Worm (Caenorhabditis elegans) whole organism, late embryonic: ENCODE data around the gene sre-55.

Experiments used
- C08G9.2 ChIP-seq: sonication (generic microtip); optimal IDR thresholded peaks from 2 replicates; lab custom pipeline; 2016; ENCODE audit warnings: mild to moderate bottlenecking, missing genetic modification characterization, moderate library complexity, missing compliant biosample characterization
- K09A11.1 ChIP-seq: sonication (generic microtip); optimal IDR thresholded peaks from 2 replicates; lab custom pipeline; 2017; ENCODE audit warnings: antibody characterized with exemption, mild to moderate bottlenecking, missing genetic modification characterization, missing compliant biosample characterization; ENCODE audit not compliant: insufficient read depth
- ahr-1 ChIP-seq: sonication (generic microtip); optimal IDR thresholded peaks from 2 replicates; lab custom pipeline; 2016; ENCODE audit warnings: missing genetic modification characterization, missing compliant biosample characterization
- ceh-18 ChIP-seq: sonication (generic microtip); optimal IDR thresholded peaks from 2 replicates; lab custom pipeline; 2016; ENCODE audit warnings: missing genetic modification characterization, missing compliant biosample characterization
- ceh-19 ChIP-seq: fragments of 200-800 bp; sonication (Bioruptor generic); optimal IDR thresholded peaks from 2 replicates; lab custom pipeline; 2018; ENCODE audit warnings: mild to moderate bottlenecking, missing genetic modification characterization, missing compliant biosample characterization
- ceh-2 ChIP-seq: sonication (generic microtip); optimal IDR thresholded peaks from 2 replicates; lab custom pipeline; 2016; ENCODE audit warnings: missing genotype, missing genetic modification characterization, missing compliant biosample characterization
- ceh-22 ChIP-seq: sonication (generic microtip); optimal IDR thresholded peaks from 2 replicates; lab custom pipeline; 2017; ENCODE audit warnings: missing biosample characterization, missing genetic modification characterization
- ceh-30 ChIP-seq: fragments of 150-350 bp; optimal IDR thresholded peaks from 2 replicates; lab custom pipeline; 2014; ENCODE audit warnings: missing biosample characterization, missing genetic modification characterization
- ceh-31 ChIP-seq: sonication (generic microtip); optimal IDR thresholded peaks from 2 replicates; lab custom pipeline; 2016; ENCODE audit warnings: missing genetic modification characterization, missing compliant biosample characterization
- ceh-34 ChIP-seq: sonication (generic microtip); optimal IDR thresholded peaks from 2 replicates; lab custom pipeline; 2016; ENCODE audit warnings: mild to moderate bottlenecking, missing genetic modification characterization, missing compliant biosample characterization
- ceh-48 ChIP-seq: sonication (generic microtip); optimal IDR thresholded peaks from 2 replicates; lab custom pipeline; 2016; ENCODE audit warnings: missing genetic modification characterization, inconsistent platforms, missing compliant biosample characterization
- ceh-9 ChIP-seq: sonication (generic microtip); optimal IDR thresholded peaks from 2 replicates; lab custom pipeline; 2016; ENCODE audit warnings: mild to moderate bottlenecking, missing genetic modification characterization, inconsistent platforms, missing compliant biosample characterization
- elt-4 ChIP-seq: sonication (generic microtip); optimal IDR thresholded peaks from 2 replicates; lab custom pipeline; 2016; ENCODE audit warnings: missing genetic modification characterization, missing compliant biosample characterization
- ets-4 ChIP-seq: sonication (generic microtip); optimal IDR thresholded peaks from 2 replicates; lab custom pipeline; 2016; ENCODE audit warnings: missing genetic modification characterization, missing compliant biosample characterization
- eyg-1 ChIP-seq: sonication (generic microtip); optimal IDR thresholded peaks from 2 replicates; lab custom pipeline; 2016; ENCODE audit warnings: missing genotype, missing genetic modification characterization, missing compliant biosample characterization
- fax-1 ChIP-seq: sonication (generic microtip); optimal IDR thresholded peaks from 2 replicates; lab custom pipeline; 2016; ENCODE audit warnings: missing genotype, missing genetic modification characterization, missing compliant biosample characterization
- fkh-6 ChIP-seq: sonication (generic microtip); optimal IDR thresholded peaks from 2 replicates; lab custom pipeline; 2016; ENCODE audit warnings: missing genetic modification characterization, missing compliant biosample characterization
- hlh-13 ChIP-seq: fragments of 200-800 bp; sonication (Bioruptor generic); optimal IDR thresholded peaks from 2 replicates; lab custom pipeline; 2018; ENCODE audit warnings: mild to moderate bottlenecking, missing genetic modification characterization, missing compliant biosample characterization
- hlh-15 ChIP-seq: sonication (generic microtip); optimal IDR thresholded peaks from 2 replicates; lab custom pipeline; 2016; ENCODE audit warnings: missing genetic modification characterization, missing compliant biosample characterization
- hlh-30 ChIP-seq: sonication (generic microtip); optimal IDR thresholded peaks from 2 replicates; lab custom pipeline; 2017; ENCODE audit warnings: antibody characterized with exemption, missing genetic modification characterization, missing compliant biosample characterization; ENCODE audit not compliant: insufficient read depth
- hlh-8 ChIP-seq: sonication (generic microtip); optimal IDR thresholded peaks from 2 replicates; lab custom pipeline; 2016; ENCODE audit warnings: missing genotype, missing genetic modification characterization, missing compliant biosample characterization
- mec-3 ChIP-seq: sonication (generic microtip); optimal IDR thresholded peaks from 2 replicates; lab custom pipeline; 2016; ENCODE audit warnings: borderline replicate concordance, missing genetic modification characterization, missing compliant biosample characterization
- npax-4 ChIP-seq: sonication (generic microtip); optimal IDR thresholded peaks from 2 replicates; lab custom pipeline; 2016; ENCODE audit warnings: missing genetic modification characterization, missing compliant biosample characterization
- pat-9 ChIP-seq: fragments of 200-800 bp; sonication (Bioruptor generic); optimal IDR thresholded peaks from 2 replicates; lab custom pipeline; 2018; ENCODE audit warnings: mild to moderate bottlenecking, missing genetic modification characterization, moderate library complexity, missing compliant biosample characterization
- ref-2 ChIP-seq: sonication (generic microtip); optimal IDR thresholded peaks from 2 replicates; lab custom pipeline; 2016; ENCODE audit warnings: missing genetic modification characterization, missing compliant biosample characterization
- sdc-2 ChIP-seq: sonication (generic microtip); optimal IDR thresholded peaks from 2 replicates; lab custom pipeline; 2016; ENCODE audit warnings: missing genotype, missing genetic modification characterization, missing compliant biosample characterization
- sox-2 ChIP-seq: fragments of 200-800 bp; sonication (Bioruptor generic); IDR thresholded peaks from 2 replicates; pipeline ENCODE4 v1.3.6; 2022; ENCODE audit warnings: missing genetic modification reagents, missing genetic modification characterization, missing compliant biosample characterization
- syd-9 ChIP-seq: sonication (generic microtip); optimal IDR thresholded peaks from 2 replicates; lab custom pipeline; 2016; ENCODE audit warnings: mild to moderate bottlenecking, missing genetic modification characterization, moderate library complexity, missing compliant biosample characterization
- tbx-2 ChIP-seq: sonication (generic microtip); optimal IDR thresholded peaks from 2 replicates; lab custom pipeline; 2016; ENCODE audit warnings: missing genetic modification characterization, missing compliant biosample characterization
- tbx-7 ChIP-seq: sonication (generic microtip); optimal IDR thresholded peaks from 2 replicates; lab custom pipeline; 2016; ENCODE audit warnings: missing genotype, missing genetic modification characterization, missing compliant biosample characterization
- unc-3 ChIP-seq, 2 experiments: fragments of 200-800 bp in 1 of 2; sonication (Bioruptor generic) in 1 of 2; sonication (generic microtip) in 1 of 2; conservative IDR thresholded peaks in 1 of 2; optimal IDR thresholded peaks in 1 of 2; 2 replicates each; pipeline versions ENCODE4 v1.3.6 to Lab custom; 2016 to 2022; ENCODE audit warnings: missing compliant biosample characterization in 2 of 2, missing genetic modification characterization in 2 of 2, missing genetic modification reagents in 1 of 2
- unc-42 ChIP-seq: sonication (generic microtip); optimal IDR thresholded peaks from 2 replicates; lab custom pipeline; 2016; ENCODE audit warnings: missing genotype, missing genetic modification characterization, missing compliant biosample characterization
- unc-55 ChIP-seq: sonication (generic microtip); optimal IDR thresholded peaks from 2 replicates; lab custom pipeline; 2017; ENCODE audit warnings: missing biosample characterization, missing genetic modification reagents, missing genetic modification characterization

Gene sre-55

ce11 chrII:12369202-12369601 is 40.1 kb downstream of the sre-55 start:
- no peak for TF ChIP-seq syd-9 (tag; lab: Kevin White, UChicago)
- no peak for TF ChIP-seq ceh-31 (tag; lab: Kevin White, UChicago)
- TF ChIP-seq ceh-30 (tag; lab: Kevin White, UChicago), result no peak

ce11 chrII:12373921-12374320 is 44.8 kb downstream of the sre-55 start:
- peak; percentile 47 for TF ChIP-seq ceh-31 (tag; lab: Kevin White, UChicago)
- TF ChIP-seq unc-42 (tag; lab: Kevin White, UChicago), result peak; percentile 63
- no peak for TF ChIP-seq fax-1 (tag; lab: Kevin White, UChicago)

- TF ChIP-seq tbx-7 (no peak), unc-55 (no peak), sdc-2 (tag; lab: Kevin White, UChicago) (no peak), hlh-15 (tag; lab: Kevin White, UChicago) (no peak), ets-4 (tag; lab: Kevin White, UChicago) (no peak), elt-4 (tag; lab: Kevin White, UChicago) (no peak), ceh-9 (tag; lab: Kevin White, UChicago) (no peak), unc-3 (GFP tag; conservative IDR thresholded peaks at IDR 0.05; lab: Robert Waterston, UW) (no peak), unc-3 (tag; optimal IDR thresholded peaks at IDR 0.05; lab: Kevin White, UChicago) (no peak), ceh-2 (tag; lab: Kevin White, UChicago) (no peak), ceh-19 (no peak), mec-3 (tag; lab: Kevin White, UChicago) (no peak), ref-2 (no peak), eyg-1 (no peak), fax-1 (tag; lab: Kevin White, UChicago) (no peak), ahr-1 (tag; lab: Kevin White, UChicago) (no peak), hlh-30 (tag; lab: Kevin White, UChicago) (no peak)
Observed at ce11 chrII:12378793-12379192, 49.7 kb downstream of the sre-55 start.

- TF ChIP-seq ets-4 (tag; lab: Kevin White, UChicago) (no peak), hlh-15 (tag; lab: Kevin White, UChicago) (no peak), mec-3 (tag; lab: Kevin White, UChicago) (no peak), ceh-19 (no peak), unc-42 (tag; lab: Kevin White, UChicago) (no peak), fkh-6 (tag; lab: Kevin White, UChicago) (no peak), hlh-13 (GFP tag; lab: Kevin White, UChicago) (no peak), tbx-2 (tag; lab: Kevin White, UChicago) (no peak), ceh-34 (no peak), npax-4 (tag; lab: Kevin White, UChicago) (no peak), ceh-48 (tag; lab: Kevin White, UChicago) (no peak), hlh-8 (tag; lab: Kevin White, UChicago) (no peak), pat-9 (tag; lab: Kevin White, UChicago) (no peak), ahr-1 (tag; lab: Kevin White, UChicago) (no peak), ceh-18 (tag; lab: Kevin White, UChicago) (no peak), sox-2 (no peak), K09A11.1 (tag; lab: Kevin White, UChicago) (no peak), C08G9.2 (no peak), ceh-22 (tag; lab: Kevin White, UChicago) (no peak)
- TF ChIP-seq, all 69 proteins: peak for 0
Observed at ce11 chrII:12379430-12379829, 50.3 kb downstream of the sre-55 start, which contains the start of gene marc-5. TSS of gene marc-5 (minus strand) at chrII:12379530.
